Worm (Caenorhabditis elegans) whole organism, young adult: Measurements from ENCODE around the gene rars-1.

Source experiments
- C06A6.2 ChIP-seq: fragments of 200-800 bp; sonication (Bioruptor generic); conservative IDR thresholded peaks from 2 replicates; pipeline ENCODE4 v1.3.6; 2022; ENCODE audit warnings: missing genetic modification characterization, missing compliant biosample characterization
- F23B12.7 ChIP-seq: sonication (generic microtip); optimal IDR thresholded peaks from 2 replicates; lab custom pipeline; 2017; ENCODE audit warnings: missing genetic modification characterization, mild to moderate bottlenecking, missing compliant biosample characterization, antibody characterized with exemption, moderate library complexity; ENCODE audit not compliant: insufficient read depth
- F33H1.4 ChIP-seq: fragments of 200-800 bp; sonication (Bioruptor generic); IDR thresholded peaks from 2 replicates; pipeline ENCODE4 v1.3.6; 2022; ENCODE audit warnings: missing genetic modification reagents, missing genetic modification characterization, missing compliant biosample characterization
- F55B11.4 ChIP-seq: sonication (generic microtip); optimal IDR thresholded peaks from 2 replicates; lab custom pipeline; 2016; ENCODE audit warnings: missing compliant biosample characterization, missing genetic modification characterization, borderline replicate concordance; ENCODE audit not compliant: insufficient read depth
- T26A5.8 ChIP-seq: sonication (generic microtip); optimal IDR thresholded peaks from 2 replicates; lab custom pipeline; 2016; ENCODE audit warnings: missing genetic modification characterization, missing compliant biosample characterization
- Y53F4B.3 ChIP-seq: fragments of 200-800 bp; sonication (Bioruptor generic); IDR thresholded peaks from 2 replicates; pipeline ENCODE4 v1.3.6; 2022; ENCODE audit warnings: missing genetic modification reagents, missing genetic modification characterization, missing compliant biosample characterization
- Y56A3A.18 ChIP-seq: fragments of 200-800 bp; sonication (Bioruptor generic); IDR thresholded peaks from 2 replicates; pipeline ENCODE4 v1.3.6; 2022; ENCODE audit warnings: missing genetic modification reagents, missing genetic modification characterization, missing compliant biosample characterization
- ZK185.1 ChIP-seq: sonication (generic microtip); optimal IDR thresholded peaks from 2 replicates; lab custom pipeline; 2016; ENCODE audit warnings: mild to moderate bottlenecking, missing genetic modification characterization, missing compliant biosample characterization; ENCODE audit not compliant: poor library complexity, severe bottlenecking
- aptf-2 ChIP-seq: fragments of 200-800 bp; sonication (Bioruptor generic); conservative IDR thresholded peaks from 2 replicates; pipeline ENCODE4 v1.3.6; 2022; ENCODE audit warnings: missing genetic modification reagents, missing genetic modification characterization, missing compliant biosample characterization
- athp-1 ChIP-seq: sonication (generic microtip); optimal IDR thresholded peaks from 2 replicates; lab custom pipeline; 2017; ENCODE audit warnings: mild to moderate bottlenecking, missing genetic modification characterization, missing compliant biosample characterization
- attf-5 ChIP-seq: fragments of 200-800 bp; sonication (Bioruptor generic); optimal IDR thresholded peaks from 2 replicates; lab custom pipeline; 2018; ENCODE audit warnings: mild to moderate bottlenecking, missing genetic modification characterization, missing compliant biosample characterization
- cebp-2 ChIP-seq: fragments of 200-800 bp; sonication (Bioruptor generic); IDR thresholded peaks from 2 replicates; pipeline ENCODE4 v1.3.6; 2022; ENCODE audit warnings: missing genetic modification characterization, missing compliant biosample characterization
- ceh-91 ChIP-seq: fragments of 200-800 bp; sonication (Bioruptor generic); IDR thresholded peaks from 2 replicates; pipeline ENCODE4 v1.3.6; 2022; ENCODE audit warnings: missing genetic modification reagents, missing genetic modification characterization, missing compliant biosample characterization
- efl-1 ChIP-seq: fragments of 150-350 bp; optimal IDR thresholded peaks from 2 replicates; lab custom pipeline; 2014; ENCODE audit warnings: missing biosample characterization, missing genetic modification reagents, missing genetic modification characterization
- egl-18 ChIP-seq: fragments of 200-800 bp; sonication (Bioruptor generic); IDR thresholded peaks from 2 replicates; pipeline ENCODE4 v1.3.6; 2022; ENCODE audit warnings: missing genetic modification reagents, missing genetic modification characterization, missing compliant biosample characterization
- egrh-3 ChIP-seq: fragments of 200-800 bp; sonication (Bioruptor generic); IDR thresholded peaks from 2 replicates; pipeline ENCODE4 v1.3.6; 2022; ENCODE audit warnings: missing genetic modification reagents, missing genetic modification characterization, missing compliant biosample characterization
- ekl-4 ChIP-seq: fragments of 200-800 bp; sonication (Bioruptor generic); IDR thresholded peaks from 2 replicates; pipeline ENCODE4 v1.3.6; 2022; ENCODE audit warnings: missing genetic modification reagents, missing genetic modification characterization, missing compliant biosample characterization
- hlh-26 ChIP-seq: fragments of 200-800 bp; sonication (Bioruptor generic); conservative IDR thresholded peaks from 2 replicates; pipeline ENCODE4 v1.3.6; 2022; ENCODE audit warnings: missing genetic modification reagents, missing genetic modification characterization, missing compliant biosample characterization
- hmg-1.2 ChIP-seq: fragments of 200-800 bp; sonication (Bioruptor generic); IDR thresholded peaks from 2 replicates; pipeline ENCODE4 v1.3.6; 2022; ENCODE audit warnings: missing genetic modification reagents, missing genetic modification characterization, missing compliant biosample characterization
- let-607 ChIP-seq, 2 experiments: fragments of 200-800 bp in 1 of 2; sonication (Bioruptor generic) in 1 of 2; sonication (generic microtip) in 1 of 2; optimal IDR thresholded peaks; 2 replicates each; lab custom pipeline; 2016 to 2018; ENCODE audit warnings: mild to moderate bottlenecking in 2 of 2, missing compliant biosample characterization in 2 of 2, missing genetic modification characterization in 2 of 2, moderate library complexity in 2 of 2, missing genotype in 1 of 2
- lin-35 ChIP-seq, 3 experiments: fragments of 150-350 bp in 2 of 3; sonication (generic microtip) in 1 of 3; optimal IDR thresholded peaks; 2 replicates each; lab custom pipeline; 2014 to 2018; ENCODE audit warnings: missing biosample characterization in 3 of 3, missing genetic modification characterization in 3 of 3, missing genetic modification reagents in 3 of 3
- lin-54 ChIP-seq: fragments of 200-800 bp; sonication (Bioruptor generic); optimal IDR thresholded peaks from 2 replicates; lab custom pipeline; 2018; ENCODE audit warnings: mild to moderate bottlenecking, missing genetic modification characterization, missing compliant biosample characterization
- lir-1 ChIP-seq: fragments of 200-800 bp; sonication (Bioruptor generic); conservative IDR thresholded peaks from 2 replicates; pipeline ENCODE4 v1.3.6; 2022; ENCODE audit warnings: missing genetic modification reagents, missing genetic modification characterization, missing compliant biosample characterization
- lsl-1 ChIP-seq: fragments of 200-800 bp; sonication (Bioruptor generic); optimal IDR thresholded peaks from 2 replicates; lab custom pipeline; 2018; ENCODE audit warnings: mild to moderate bottlenecking, missing genetic modification characterization, moderate library complexity, missing compliant biosample characterization
- madf-3 ChIP-seq: fragments of 200-800 bp; sonication (Bioruptor generic); IDR thresholded peaks from 2 replicates; pipeline ENCODE4 v1.3.6; 2022; ENCODE audit warnings: missing genetic modification reagents, missing genetic modification characterization, missing compliant biosample characterization
- madf-6 ChIP-seq: fragments of 200-800 bp; sonication (Bioruptor generic); IDR thresholded peaks from 2 replicates; pipeline ENCODE4 v1.3.6; 2022; ENCODE audit warnings: missing genetic modification reagents, missing genetic modification characterization, missing compliant biosample characterization
- madf-8 ChIP-seq: fragments of 200-800 bp; sonication (Bioruptor generic); conservative IDR thresholded peaks from 2 replicates; pipeline ENCODE4 v1.3.6; 2022; ENCODE audit warnings: missing genetic modification reagents, missing genetic modification characterization, missing compliant biosample characterization
- mes-4 ChIP-seq: sonication (generic microtip); optimal IDR thresholded peaks from 2 replicates; lab custom pipeline; 2016; ENCODE audit warnings: missing genotype, missing genetic modification characterization, missing compliant biosample characterization
- sdz-38 ChIP-seq: sonication (generic microtip); optimal IDR thresholded peaks from 2 replicates; lab custom pipeline; 2016; ENCODE audit warnings: missing genotype, missing genetic modification characterization, missing compliant biosample characterization
- snpc-1.1 ChIP-seq: sonication (generic microtip); optimal IDR thresholded peaks from 2 replicates; lab custom pipeline; 2017; ENCODE audit warnings: missing genetic modification characterization, mild to moderate bottlenecking, missing compliant biosample characterization, antibody characterized with exemption, moderate library complexity, missing genotype, missing genetic modification reagents; ENCODE audit not compliant: insufficient read depth
- snpc-1.3 ChIP-seq: sonication (generic microtip); optimal IDR thresholded peaks from 2 replicates; lab custom pipeline; 2017; ENCODE audit warnings: missing genetic modification characterization, mild to moderate bottlenecking, missing compliant biosample characterization, antibody characterized with exemption, moderate library complexity, missing genotype, missing genetic modification reagents; ENCODE audit not compliant: insufficient read depth
- tbp1 ChIP-seq: fragments of 200-800 bp; sonication (Bioruptor generic); optimal IDR thresholded peaks from 2 replicates; lab custom pipeline; 2018; ENCODE audit warnings: mild to moderate bottlenecking, missing genetic modification characterization, missing compliant biosample characterization
- ztf-25 ChIP-seq: fragments of 200-800 bp; sonication (Bioruptor generic); IDR thresholded peaks from 2 replicates; pipeline ENCODE4 v1.3.6; 2022; ENCODE audit warnings: missing genetic modification reagents, missing genetic modification characterization, missing compliant biosample characterization
- ztf-26 ChIP-seq: sonication (generic microtip); optimal IDR thresholded peaks from 2 replicates; lab custom pipeline; 2017; ENCODE audit warnings: missing genetic modification characterization, missing compliant biosample characterization

Gene rars-1

DNA sequence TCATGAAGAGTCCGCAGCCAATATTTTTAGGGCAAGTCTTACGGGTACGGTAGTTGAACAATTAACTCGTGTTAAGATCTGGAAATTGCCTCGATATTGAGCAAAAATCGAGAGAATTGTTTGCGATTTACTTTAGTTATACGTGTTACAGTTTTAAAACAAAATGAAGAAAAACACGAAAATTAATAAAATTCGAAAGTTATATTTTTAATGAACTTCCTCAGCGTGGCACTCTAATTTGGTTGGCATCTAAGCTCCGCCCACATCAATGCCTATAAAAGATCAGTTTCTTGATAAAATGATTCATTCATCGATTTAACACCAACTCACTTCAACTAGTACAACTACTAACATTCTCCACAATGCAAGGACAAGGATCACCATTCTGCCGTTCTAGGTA is 46.5 kb downstream of the rars-1 start, which contains the start of gene gipc-1:
Gene gipc-1 (plus strand): TSS at position 301 of the 400 bp plus-strand sequence.
- TF ChIP-seq cebp-2 (GFP tag; lab: Robert Waterston, UW) (no peak), ekl-4 (no peak), snpc-1.3 (tag; lab: Kevin White, UChicago) (no peak), F23B12.7 (tag; lab: Kevin White, UChicago) (no peak), F55B11.4 (tag; lab: Kevin White, UChicago) (no peak), madf-6 (GFP tag; lab: Robert Waterston, UW) (no peak), tbp1 (GFP tag; lab: Kevin White, UChicago) (no peak), ceh-91 (GFP tag; lab: Robert Waterston, UW) (no peak), egl-18 (no peak), hlh-26 (GFP tag; lab: Robert Waterston, UW) (no peak), lin-35 (GFP tag; optimal IDR thresholded peaks at IDR 0.05; lab: Kevin White, UChicago) (no peak), C06A6.2 (no peak), madf-3 (GFP tag; lab: Robert Waterston, UW) (no peak)

DNA sequence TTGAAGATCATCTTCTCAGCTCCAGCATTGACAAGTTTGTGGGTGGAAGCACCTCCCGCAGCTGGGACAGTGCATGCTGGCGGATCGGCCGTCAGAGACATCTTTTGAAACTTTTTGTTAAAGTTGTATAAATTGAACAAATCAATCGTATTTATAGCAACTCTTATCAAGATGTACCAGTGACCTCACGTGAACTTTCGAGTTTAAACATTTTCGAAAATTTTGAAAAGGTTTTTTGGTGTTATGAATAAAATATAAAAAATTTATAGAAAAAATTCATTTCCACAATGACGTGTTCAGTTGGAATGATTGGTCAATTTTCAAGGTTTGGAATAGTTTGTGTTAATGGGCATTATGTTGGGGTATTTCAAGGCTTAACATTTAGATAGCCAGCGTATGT is 48.3 kb downstream of the rars-1 start, which contains the start of the genes msd-4 and C35D10.3:
Gene msd-4 (minus strand): TSS at position 101 of the 400 bp plus-strand sequence.
Gene C35D10.3 (plus strand): TSS at position 279 of the 400 bp plus-strand sequence.
- TF ChIP-seq attf-5 (GFP tag; lab: Kevin White, UChicago), result no peak
- TF ChIP-seq F23B12.7 (tag; lab: Kevin White, UChicago), result no peak
- TF ChIP-seq madf-3 (GFP tag; lab: Robert Waterston, UW), result no peak
- no peak for TF ChIP-seq let-607 (tag; optimal IDR thresholded peaks at IDR 0.05; lab: Kevin White, UChicago)
- TF ChIP-seq F33H1.4, result no peak
- TF ChIP-seq athp-1 (tag; lab: Kevin White, UChicago), result no peak
- TF ChIP-seq ztf-25 (GFP tag; lab: Robert Waterston, UW), result no peak
- TF ChIP-seq lir-1 (GFP tag; lab: Robert Waterston, UW), result no peak
- TF ChIP-seq snpc-1.1, result no peak
- TF ChIP-seq lin-54 (GFP tag; lab: Kevin White, UChicago), result no peak
- TF ChIP-seq ztf-26, result no peak
- TF ChIP-seq hmg-1.2 (GFP tag; lab: Robert Waterston, UW), result no peak
- no peak for TF ChIP-seq efl-1

DNA sequence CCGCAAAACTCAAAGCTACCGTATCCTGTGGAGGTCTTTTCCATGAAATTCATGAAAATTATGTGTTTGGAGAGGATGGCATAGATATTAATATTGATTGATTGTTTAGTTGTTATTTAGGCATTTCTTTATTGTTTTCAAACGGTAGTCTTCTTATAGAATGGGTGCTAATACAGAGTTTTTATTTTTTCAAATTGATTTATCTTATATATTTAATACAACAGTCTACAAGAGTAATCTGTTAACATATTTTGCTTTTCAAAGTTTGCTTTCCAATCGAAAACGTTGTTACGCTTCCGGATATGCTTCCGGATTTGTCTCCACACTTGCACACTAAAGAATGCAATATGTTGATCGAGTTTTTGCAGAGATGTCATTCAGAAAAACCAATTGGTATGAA is 50.2 kb downstream of the rars-1 start, which contains the start of gene C35D10.17:
Gene C35D10.17 (plus strand): TSS at position 301 of the 400 bp plus-strand sequence.
- TF ChIP-seq Y53F4B.3 (GFP tag; lab: Robert Waterston, UW) (no peak), T26A5.8 (tag; lab: Kevin White, UChicago) (no peak), sdz-38 (tag; lab: Kevin White, UChicago) (no peak), ZK185.1 (tag; lab: Kevin White, UChicago) (no peak), attf-5 (GFP tag; lab: Kevin White, UChicago) (no peak), egrh-3 (no peak), mes-4 (tag; lab: Kevin White, UChicago) (no peak), madf-8 (GFP tag; lab: Robert Waterston, UW) (no peak), aptf-2 (GFP tag; lab: Robert Waterston, UW) (no peak), Y56A3A.18 (GFP tag; lab: Robert Waterston, UW) (no peak), lsl-1 (GFP tag; lab: Kevin White, UChicago) (no peak)
